Fruit fly (Drosophila melanogaster): ENCODE data around the gene dia.
A peak's percentile ranks its signal among the peaks of the same experiment; 100 is the strongest.

Gene dia

dm6 chr2L:20807617-20808509, 49.9 kb downstream of the dia start (continued):
- TF ChIP-seq spab (GFP tag; optimal IDR thresholded peaks at IDR 0.05) (no peak), Met (GFP tag; optimal IDR thresholded peaks at IDR 0.05) (peak; percentile 10), eg (GFP tag; IDR thresholded peaks at IDR 0.05) (peak; percentile 53; the same call in 2 of the 3 replicates), CG6163 (GFP tag; IDR thresholded peaks at IDR 0.05) (0 out of 3 replicates have a peak, but pooled peaks have one; percentile 31), achi (GFP tag; optimal IDR thresholded peaks at IDR 0.05) (peak; percentile 26), CG3919 (GFP tag; optimal IDR thresholded peaks at IDR 0.05) (peak; percentile 31)

dm6 chr2L:20808510-20809195, 50.7 kb downstream of the dia start:
- TF ChIP-seq CG6854 (GFP tag; optimal IDR thresholded peaks at IDR 0.05): no peak
- TF ChIP-seq CG6808 (GFP tag; optimal IDR thresholded peaks at IDR 0.05): no peak
- no peak for TF ChIP-seq CG1621 (tag; optimal IDR thresholded peaks at IDR 0.05)
- TF ChIP-seq Smox (GFP tag; optimal IDR thresholded peaks at IDR 0.05): no peak
- no peak for TF ChIP-seq topi (GFP tag; optimal IDR thresholded peaks at IDR 0.05)
- no peak for TF ChIP-seq pdm3 (GFP tag; optimal IDR thresholded peaks at IDR 0.05)
- no peak for TF ChIP-seq ss (GFP tag; optimal IDR thresholded peaks at IDR 0.05)
- no peak for TF ChIP-seq CG10631 (GFP tag; optimal IDR thresholded peaks at IDR 0.05)

DNA sequence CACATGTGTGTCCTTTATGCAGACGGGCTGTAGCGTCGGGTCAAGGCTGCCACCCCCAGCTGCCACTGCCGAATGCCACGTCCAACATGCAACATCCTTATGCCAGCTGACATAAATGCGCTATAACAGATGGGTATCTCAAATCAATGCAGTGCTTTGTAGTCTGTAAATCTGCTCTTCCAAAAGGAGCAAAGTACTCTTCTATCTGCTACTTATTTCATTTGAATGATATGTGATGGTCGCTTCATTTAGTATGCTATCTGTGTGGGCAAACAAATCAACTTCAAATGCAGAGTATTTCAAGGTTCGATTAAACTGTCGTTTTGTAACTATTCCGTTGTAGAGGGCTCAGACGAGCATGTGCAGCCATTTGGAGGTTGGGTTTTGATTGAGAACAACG, 51.3 kb downstream of the dia start:
- TF ChIP-seq salr (GFP tag; optimal IDR thresholded peaks at IDR 0.05) (no peak), eg (GFP tag; IDR thresholded peaks at IDR 0.05) (peak; percentile 54; the same call in 1 of the 3 replicates), Sox14 (GFP tag; optimal IDR thresholded peaks at IDR 0.05) (no peak), CG3032 (tag; optimal IDR thresholded peaks at IDR 0.05) (peak; percentile 10), pdm3 (GFP tag; optimal IDR thresholded peaks at IDR 0.05) (no peak), Sox15 (GFP tag; optimal IDR thresholded peaks at IDR 0.05) (no peak), ss (GFP tag; optimal IDR thresholded peaks at IDR 0.05) (no peak), acj6 (GFP tag; optimal IDR thresholded peaks at IDR 0.05) (no peak), Eip75B (GFP tag; optimal IDR thresholded peaks at IDR 0.05) (no peak), Ets96B (tag; optimal IDR thresholded peaks at IDR 0.05) (no peak), CG34406 (GFP tag; optimal IDR thresholded peaks at IDR 0.05) (no peak), CG6163 (GFP tag; IDR thresholded peaks at IDR 0.05) (no peak), CG3919 (GFP tag; optimal IDR thresholded peaks at IDR 0.05) (no peak), OdsH (GFP tag; optimal IDR thresholded peaks at IDR 0.05) (no peak), CG32006 (GFP tag; optimal IDR thresholded peaks at IDR 0.05) (no peak), spab (GFP tag; optimal IDR thresholded peaks at IDR 0.05) (no peak), dac (GFP tag; optimal IDR thresholded peaks at IDR 0.05) (no peak), CG6276 (GFP tag; optimal IDR thresholded peaks at IDR 0.05) (peak; percentile 6), esn (GFP tag; optimal IDR thresholded peaks at IDR 0.05) (no peak), CG6808 (GFP tag; optimal IDR thresholded peaks at IDR 0.05) (no peak), CG10669 (GFP tag; optimal IDR thresholded peaks at IDR 0.05) (peak; percentile 31), CG6854 (GFP tag; optimal IDR thresholded peaks at IDR 0.05) (no peak), CG7368 (GFP tag; optimal IDR thresholded peaks at IDR 0.05) (no peak), Blimp-1 (GFP tag; optimal IDR thresholded peaks at IDR 0.05) (no peak), CG11294 (GFP tag; IDR thresholded peaks at IDR 0.05) (peak; percentile 60; the same call in 1 of the 2 replicates), CG11762 (GFP tag; optimal IDR thresholded peaks at IDR 0.05; ENCODE audit: insufficient read depth) (no peak)
